Fruit fly (Drosophila melanogaster) whole organism, adult: ENCODE measurements around the gene mthl10.

Source experiments
- CG11617 ChIP-seq: fragments of 200-800 bp; sonication (Bioruptor generic); optimal IDR thresholded peaks from 2 replicates; lab custom pipeline; 2017; ENCODE audit warnings: mild to moderate bottlenecking, missing biosample characterization, missing genetic modification reagents, missing genetic modification characterization
- CG14711 ChIP-seq: fragments of 200-800 bp; sonication (Bioruptor generic); optimal IDR thresholded peaks from 2 replicates; lab custom pipeline; 2018; ENCODE audit warnings: missing biosample characterization, mild to moderate bottlenecking, missing genetic modification characterization, moderate library complexity
- CG7101 ChIP-seq: fragments of 200-800 bp; sonication (Bioruptor generic); optimal IDR thresholded peaks from 2 replicates; lab custom pipeline; 2018; ENCODE audit warnings: missing biosample characterization, mild to moderate bottlenecking, missing genetic modification characterization, moderate library complexity
- Clk ChIP-seq: fragments of 200-800 bp; sonication (Bioruptor generic); optimal IDR thresholded peaks from 2 replicates; lab custom pipeline; 2017; ENCODE audit warnings: missing biosample characterization, missing genetic modification characterization
- bab1 ChIP-seq: fragments of 200-800 bp; sonication (Bioruptor generic); optimal IDR thresholded peaks from 3 replicates; lab custom pipeline; 2019; ENCODE audit warnings: missing biosample characterization, mild to moderate bottlenecking, missing genetic modification characterization, moderate library complexity
- cnc ChIP-seq, 2 experiments: fragments of >200 bp; optimal IDR thresholded peaks; 2 replicates each; lab custom pipeline; 2017
- toe ChIP-seq: fragments of 200-800 bp; sonication (Bioruptor generic); optimal IDR thresholded peaks from 2 replicates; lab custom pipeline; 2016; ENCODE audit warnings: missing biosample characterization, missing genetic modification characterization

DNA sequence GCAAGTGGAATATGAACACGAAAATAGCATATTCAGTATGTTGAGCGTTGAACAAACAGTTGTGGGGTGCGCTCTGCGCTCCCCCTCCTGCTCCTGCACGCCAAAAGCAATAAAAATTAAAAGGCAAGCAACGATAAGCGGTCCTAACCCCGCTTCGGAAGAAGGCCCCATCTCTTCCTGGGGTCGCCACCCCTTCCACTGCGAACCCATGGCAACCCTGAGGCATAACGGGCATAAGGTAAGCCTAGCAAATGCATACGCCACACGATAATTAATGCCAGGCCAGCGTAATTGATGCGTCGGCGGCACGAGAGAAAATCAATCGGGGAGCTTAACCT is 5.7 kb upstream of the mthl10 start:
- TF ChIP-seq CG11617 (GFP tag; lab: Kevin White, UChicago) (no peak), CG14711 (no peak), CG7101 (tag; lab: Kevin White, UChicago) (no peak), Clk (GFP tag; lab: Kevin White, UChicago) (no peak), bab1 (GFP tag; lab: Kevin White, UChicago) (no peak), toe (no peak), cnc (optimal IDR thresholded peaks at IDR 0.05; lab: Kevin White, UChicago) (no peak)
